Worm (Caenorhabditis elegans) whole organism, late embryonic: ENCODE data around the gene sma-5.

ENCODE experiments used
- C08G9.2 ChIP-seq: sonication (generic microtip); optimal IDR thresholded peaks from 2 replicates; lab custom pipeline; 2016; ENCODE audit warnings: mild to moderate bottlenecking, missing genetic modification characterization, moderate library complexity, missing compliant biosample characterization
- K09A11.1 ChIP-seq: sonication (generic microtip); optimal IDR thresholded peaks from 2 replicates; lab custom pipeline; 2017; ENCODE audit warnings: antibody characterized with exemption, mild to moderate bottlenecking, missing genetic modification characterization, missing compliant biosample characterization; ENCODE audit not compliant: insufficient read depth
- T23F11.4 ChIP-seq: fragments of 200-800 bp; sonication (Bioruptor generic); optimal IDR thresholded peaks from 2 replicates; lab custom pipeline; 2018; ENCODE audit warnings: mild to moderate bottlenecking, missing genetic modification characterization, missing compliant biosample characterization
- Y22D7AL.16 ChIP-seq: sonication (generic microtip); optimal IDR thresholded peaks from 2 replicates; lab custom pipeline; 2016; ENCODE audit warnings: missing genetic modification characterization, missing compliant biosample characterization
- ama-1 ChIP-seq: fragments of 150-350 bp; optimal IDR thresholded peaks from 2 replicates; lab custom pipeline; 2014
- ceh-18 ChIP-seq: sonication (generic microtip); optimal IDR thresholded peaks from 2 replicates; lab custom pipeline; 2016; ENCODE audit warnings: missing genetic modification characterization, missing compliant biosample characterization
- ceh-19 ChIP-seq: fragments of 200-800 bp; sonication (Bioruptor generic); optimal IDR thresholded peaks from 2 replicates; lab custom pipeline; 2018; ENCODE audit warnings: mild to moderate bottlenecking, missing genetic modification characterization, missing compliant biosample characterization
- ceh-22 ChIP-seq: sonication (generic microtip); optimal IDR thresholded peaks from 2 replicates; lab custom pipeline; 2017; ENCODE audit warnings: missing biosample characterization, missing genetic modification characterization
- ceh-30 ChIP-seq: fragments of 150-350 bp; optimal IDR thresholded peaks from 2 replicates; lab custom pipeline; 2014; ENCODE audit warnings: missing biosample characterization, missing genetic modification characterization
- ceh-45 ChIP-seq: fragments of 200-800 bp; sonication (Bioruptor generic); IDR thresholded peaks from 2 replicates; pipeline ENCODE4 v1.3.6; 2022; ENCODE audit warnings: missing genetic modification reagents, missing genetic modification characterization, missing compliant biosample characterization
- ceh-48 ChIP-seq: sonication (generic microtip); optimal IDR thresholded peaks from 2 replicates; lab custom pipeline; 2016; ENCODE audit warnings: missing genetic modification characterization, inconsistent platforms, missing compliant biosample characterization
- ceh-6 ChIP-seq: fragments of 200-800 bp; sonication (Bioruptor generic); optimal IDR thresholded peaks from 2 replicates; lab custom pipeline; 2018; ENCODE audit warnings: mild to moderate bottlenecking, missing genetic modification characterization, missing compliant biosample characterization
- ceh-9 ChIP-seq: sonication (generic microtip); optimal IDR thresholded peaks from 2 replicates; lab custom pipeline; 2016; ENCODE audit warnings: mild to moderate bottlenecking, missing genetic modification characterization, inconsistent platforms, missing compliant biosample characterization
- dmd-4 ChIP-seq: sonication (generic microtip); optimal IDR thresholded peaks from 2 replicates; lab custom pipeline; 2016; ENCODE audit warnings: borderline replicate concordance, missing genetic modification characterization, missing compliant biosample characterization
- elt-2 ChIP-seq: sonication (generic microtip); optimal IDR thresholded peaks from 2 replicates; lab custom pipeline; 2016; ENCODE audit warnings: missing genetic modification reagents, missing genetic modification characterization, missing compliant biosample characterization
- elt-4 ChIP-seq: sonication (generic microtip); optimal IDR thresholded peaks from 2 replicates; lab custom pipeline; 2016; ENCODE audit warnings: missing genetic modification characterization, missing compliant biosample characterization
- fax-1 ChIP-seq: sonication (generic microtip); optimal IDR thresholded peaks from 2 replicates; lab custom pipeline; 2016; ENCODE audit warnings: missing genotype, missing genetic modification characterization, missing compliant biosample characterization
- fkh-6 ChIP-seq: sonication (generic microtip); optimal IDR thresholded peaks from 2 replicates; lab custom pipeline; 2016; ENCODE audit warnings: missing genetic modification characterization, missing compliant biosample characterization
- gmeb-2 ChIP-seq: sonication (generic microtip); optimal IDR thresholded peaks from 2 replicates; lab custom pipeline; 2016; ENCODE audit warnings: missing genetic modification characterization, inconsistent platforms, missing compliant biosample characterization
- hlh-15 ChIP-seq: sonication (generic microtip); optimal IDR thresholded peaks from 2 replicates; lab custom pipeline; 2016; ENCODE audit warnings: missing genetic modification characterization, missing compliant biosample characterization
- hlh-30 ChIP-seq: sonication (generic microtip); optimal IDR thresholded peaks from 2 replicates; lab custom pipeline; 2017; ENCODE audit warnings: antibody characterized with exemption, missing genetic modification characterization, missing compliant biosample characterization; ENCODE audit not compliant: insufficient read depth
- madf-2 ChIP-seq: sonication (generic microtip); optimal IDR thresholded peaks from 2 replicates; lab custom pipeline; 2017; ENCODE audit warnings: missing genetic modification characterization, missing compliant biosample characterization
- mec-3 ChIP-seq: sonication (generic microtip); optimal IDR thresholded peaks from 2 replicates; lab custom pipeline; 2016; ENCODE audit warnings: borderline replicate concordance, missing genetic modification characterization, missing compliant biosample characterization
- nhr-11 ChIP-seq: fragments of 150-350 bp; optimal IDR thresholded peaks from 2 replicates; lab custom pipeline; 2014; ENCODE audit warnings: missing biosample characterization, missing genetic modification characterization
- pag-3 ChIP-seq: sonication (generic microtip); optimal IDR thresholded peaks from 2 replicates; lab custom pipeline; 2016; ENCODE audit warnings: missing compliant biosample characterization, missing genetic modification characterization, borderline replicate concordance
- pat-9 ChIP-seq: fragments of 200-800 bp; sonication (Bioruptor generic); optimal IDR thresholded peaks from 2 replicates; lab custom pipeline; 2018; ENCODE audit warnings: mild to moderate bottlenecking, missing genetic modification characterization, moderate library complexity, missing compliant biosample characterization
- pha-2 ChIP-seq: sonication (generic microtip); optimal IDR thresholded peaks from 2 replicates; lab custom pipeline; 2017; ENCODE audit warnings: mild to moderate bottlenecking, missing genetic modification characterization, missing compliant biosample characterization
- rnt-1 ChIP-seq: sonication (generic microtip); optimal IDR thresholded peaks from 2 replicates; lab custom pipeline; 2016; ENCODE audit warnings: missing genetic modification characterization, missing compliant biosample characterization
- sdc-2 ChIP-seq: sonication (generic microtip); optimal IDR thresholded peaks from 2 replicates; lab custom pipeline; 2016; ENCODE audit warnings: missing genotype, missing genetic modification characterization, missing compliant biosample characterization
- sox-2 ChIP-seq: fragments of 200-800 bp; sonication (Bioruptor generic); IDR thresholded peaks from 2 replicates; pipeline ENCODE4 v1.3.6; 2022; ENCODE audit warnings: missing genetic modification reagents, missing genetic modification characterization, missing compliant biosample characterization
- sox-4 ChIP-seq: sonication (generic microtip); optimal IDR thresholded peaks from 2 replicates; lab custom pipeline; 2017; ENCODE audit warnings: mild to moderate bottlenecking, missing genetic modification characterization, inconsistent platforms, missing compliant biosample characterization
- ttx-3 ChIP-seq: sonication (generic microtip); optimal IDR thresholded peaks from 2 replicates; lab custom pipeline; 2016; ENCODE audit warnings: missing genetic modification reagents, missing genetic modification characterization, missing compliant biosample characterization
- unc-86 ChIP-seq: sonication (generic microtip); optimal IDR thresholded peaks from 2 replicates; lab custom pipeline; 2016; ENCODE audit warnings: missing genetic modification characterization, missing compliant biosample characterization
- zip-5 ChIP-seq: sonication (generic microtip); optimal IDR thresholded peaks from 2 replicates; lab custom pipeline; 2016; ENCODE audit warnings: missing genetic modification characterization, missing compliant biosample characterization
- ztf-16 ChIP-seq: sonication (generic microtip); optimal IDR thresholded peaks from 2 replicates; lab custom pipeline; 2017; ENCODE audit warnings: missing genetic modification characterization, missing compliant biosample characterization

Gene sma-5

ce11 chrX:11994484-11994883, 10.9 kb downstream of the sma-5 start, which contains the start of gene C49F5.7:
C49F5.7 (plus strand) TSS chrX:11994784.
- no peak for TF ChIP-seq zip-5
- TF ChIP-seq ztf-16: no peak
- TF ChIP-seq ceh-48 (tag; lab: Kevin White, UChicago): no peak
- no peak for TF ChIP-seq unc-86 (tag; lab: Kevin White, UChicago)
- TF ChIP-seq ceh-30 (tag; lab: Kevin White, UChicago): no peak
- no peak for TF ChIP-seq Y22D7AL.16 (tag; lab: Kevin White, UChicago)
- TF ChIP-seq ceh-9 (tag; lab: Kevin White, UChicago): no peak
- TF ChIP-seq sox-2 (GFP tag; lab: Robert Waterston, UW): no peak
- TF ChIP-seq dmd-4 (tag; lab: Kevin White, UChicago): no peak
- TF ChIP-seq ama-1 (lab: Kevin White, UChicago): no peak
- TF ChIP-seq nhr-11 (tag; lab: Kevin White, UChicago): no peak
- no peak for TF ChIP-seq rnt-1 (tag; lab: Kevin White, UChicago)
- no peak for TF ChIP-seq ttx-3 (tag; lab: Kevin White, UChicago)
- TF ChIP-seq hlh-15 (tag; lab: Kevin White, UChicago): no peak
- TF ChIP-seq sdc-2: no peak
- TF ChIP-seq pag-3 (tag; lab: Kevin White, UChicago): no peak
- no peak for TF ChIP-seq pha-2 (tag; lab: Kevin White, UChicago)
- no peak for TF ChIP-seq C08G9.2 (tag; lab: Kevin White, UChicago)
- no peak for TF ChIP-seq mec-3

DNA sequence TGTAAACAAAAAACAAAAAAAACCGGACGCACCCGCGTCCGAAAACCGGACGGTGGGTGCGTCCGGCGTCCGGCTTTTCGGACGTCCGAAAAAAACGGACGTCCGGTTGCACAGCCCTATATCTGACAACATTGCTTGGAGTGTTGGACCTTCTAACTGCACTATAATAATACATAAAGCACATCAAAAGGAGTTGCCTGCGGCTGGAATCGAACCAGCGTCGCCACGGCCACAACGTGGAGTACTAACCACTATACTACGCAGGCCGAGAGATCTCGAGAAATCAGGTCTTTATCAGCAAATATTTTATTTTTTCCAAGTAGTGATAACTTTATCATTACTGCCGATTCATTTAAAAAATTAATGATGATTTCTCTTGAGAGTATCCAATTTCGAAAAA, 12.0 kb downstream of the sma-5 start:
- TF ChIP-seq elt-4 (tag; lab: Kevin White, UChicago) (no peak), hlh-15 (tag; lab: Kevin White, UChicago) (no peak), ceh-22 (tag; lab: Kevin White, UChicago) (no peak), gmeb-2 (tag; lab: Kevin White, UChicago) (no peak)
- TF ChIP-seq, all 69 proteins: peak for 0

ce11 chrX:11992778-11993177, 12.6 kb downstream of the sma-5 start:
- TF ChIP-seq pat-9 (tag; lab: Kevin White, UChicago): no peak

ce11 chrX:11992246-11992645, 13.1 kb downstream of the sma-5 start:
- TF ChIP-seq rnt-1 (tag; lab: Kevin White, UChicago) (no peak), K09A11.1 (tag; lab: Kevin White, UChicago) (no peak), sox-4 (tag; lab: Kevin White, UChicago) (no peak), hlh-30 (tag; lab: Kevin White, UChicago) (no peak), ceh-18 (tag; lab: Kevin White, UChicago) (no peak), nhr-11 (tag; lab: Kevin White, UChicago) (no peak), gmeb-2 (tag; lab: Kevin White, UChicago) (no peak), ceh-19 (GFP tag; lab: Kevin White, UChicago) (no peak), hlh-15 (tag; lab: Kevin White, UChicago) (no peak), zip-5 (no peak), ceh-22 (tag; lab: Kevin White, UChicago) (no peak), unc-86 (tag; lab: Kevin White, UChicago) (no peak)

- TF ChIP-seq dmd-4 (tag; lab: Kevin White, UChicago): no peak
- TF ChIP-seq T23F11.4 (GFP tag; lab: Kevin White, UChicago): no peak
- no peak for TF ChIP-seq pag-3 (tag; lab: Kevin White, UChicago)
- TF ChIP-seq ceh-6 (GFP tag; lab: Kevin White, UChicago): no peak
- TF ChIP-seq ceh-18 (tag; lab: Kevin White, UChicago): no peak
- no peak for TF ChIP-seq sox-4 (tag; lab: Kevin White, UChicago)
- no peak for TF ChIP-seq ceh-45 (GFP tag; lab: Robert Waterston, UW)
- no peak for TF ChIP-seq mec-3
- TF ChIP-seq C08G9.2 (tag; lab: Kevin White, UChicago): no peak
- no peak for TF ChIP-seq fax-1
- TF ChIP-seq fkh-6 (tag; lab: Kevin White, UChicago): no peak
- no peak for TF ChIP-seq elt-4 (tag; lab: Kevin White, UChicago)
- TF ChIP-seq pat-9 (tag; lab: Kevin White, UChicago): no peak
- no peak for TF ChIP-seq elt-2 (tag; lab: Kevin White, UChicago)
- no peak for TF ChIP-seq ttx-3 (tag; lab: Kevin White, UChicago)
- no peak for TF ChIP-seq madf-2 (tag; lab: Kevin White, UChicago)
These were observed 17.4 kb downstream of the sma-5 start, which contains the start of gene C49F5.6 for ce11 chrX:11987900-11988364. C49F5.6 (plus strand) TSS chrX:11988314.
